Worm (Caenorhabditis elegans) whole organism, dauer: ENCODE measurements around the gene tkr-3.
"Not testable (repeated sequence)": the region's sequence is repeated elsewhere in the genome, so short reads cannot be mapped to it uniquely, and the experiment has no call there.

Experiments used
- unc-62 ChIP-seq: sonication (generic microtip); optimal IDR thresholded peaks from 2 replicates; lab custom pipeline; 2017; ENCODE audit warnings: missing biosample characterization, missing genetic modification reagents, missing genetic modification characterization

Gene tkr-3

ce11 chrIV:5121995-5122394, at the start of gene tkr-3:
Gene tkr-3, minus strand, starts transcription at chrIV:5122095.
- no peak for TF ChIP-seq unc-62 (GFP tag; lab: Kevin White, UChicago)

ce11 chrIV:5169335-5169734, 47.4 kb upstream of the tkr-3 start:
- no peak for TF ChIP-seq unc-62 (GFP tag; lab: Kevin White, UChicago)

ce11 chrIV:5166030-5166429, 44.1 kb upstream of the tkr-3 start, which contains the start of gene ptp-5.1:
Gene ptp-5.1, plus strand, starts transcription at chrIV:5166330.
- TF ChIP-seq unc-62 (GFP tag; lab: Kevin White, UChicago): no peak

- TF ChIP-seq unc-62 (GFP tag; lab: Kevin White, UChicago): not testable (repeated sequence)
These were observed 43.7 kb upstream of the tkr-3 start, which contains the start of gene nspd-6 for ce11 chrIV:5165626-5166025. Gene nspd-6, minus strand, starts transcription at chrIV:5165726.

- TF ChIP-seq unc-62 (GFP tag; lab: Kevin White, UChicago): not testable (repeated sequence)
These were observed 41.0 kb upstream of the tkr-3 start, which contains the start of the genes nspd-3 and C24D10.2 for ce11 chrIV:5162941-5163340. Gene nspd-3, minus strand, starts transcription at chrIV:5163041. Gene C24D10.2, plus strand, starts transcription at chrIV:5163339.

- TF ChIP-seq unc-62 (GFP tag; lab: Kevin White, UChicago): no peak
These were observed 38.3 kb upstream of the tkr-3 start, which contains the start of the genes C24D10.6 and C24D10.4 for ce11 chrIV:5160171-5160570. Gene C24D10.6, minus strand, starts transcription at chrIV:5160248. Gene C24D10.4, plus strand, starts transcription at chrIV:5160522.

ce11 chrIV:5157226-5157625, 35.3 kb upstream of the tkr-3 start, which contains the start of gene C24D10.49:
Gene C24D10.49, minus strand, starts transcription at chrIV:5157326.
- no peak for TF ChIP-seq unc-62 (GFP tag; lab: Kevin White, UChicago)

- TF ChIP-seq unc-62 (GFP tag; lab: Kevin White, UChicago): no peak
These were observed 30.5 kb upstream of the tkr-3 start, which contains the start of gene soc-2 for ce11 chrIV:5152391-5152790. Gene soc-2, minus strand, starts transcription at chrIV:5152491.

- no peak for TF ChIP-seq unc-62 (GFP tag; lab: Kevin White, UChicago)
These were observed 27.9 kb upstream of the tkr-3 start, which contains the start of gene C24D10.5 for ce11 chrIV:5149793-5150192. Gene C24D10.5, plus strand, starts transcription at chrIV:5150093.

ce11 chrIV:5139972-5140371, 18.1 kb upstream of the tkr-3 start:
- no peak for TF ChIP-seq unc-62 (GFP tag; lab: Kevin White, UChicago)

ce11 chrIV:5139189-5139588, 17.3 kb upstream of the tkr-3 start:
- no peak for TF ChIP-seq unc-62 (GFP tag; lab: Kevin White, UChicago)

ce11 chrIV:5137809-5138208, 15.9 kb upstream of the tkr-3 start:
- TF ChIP-seq unc-62 (GFP tag; lab: Kevin White, UChicago): no peak

- TF ChIP-seq unc-62 (GFP tag; lab: Kevin White, UChicago): no peak
These were observed 14.6 kb upstream of the tkr-3 start for ce11 chrIV:5136523-5136922.

- no peak for TF ChIP-seq unc-62 (GFP tag; lab: Kevin White, UChicago)
These were observed 12.9 kb upstream of the tkr-3 start for ce11 chrIV:5134798-5135197.

- TF ChIP-seq unc-62 (GFP tag; lab: Kevin White, UChicago): no peak
These were observed 12.0 kb upstream of the tkr-3 start for ce11 chrIV:5133791-5134370.

ce11 chrIV:5131781-5132180, 9.9 kb upstream of the tkr-3 start:
- TF ChIP-seq unc-62 (GFP tag; lab: Kevin White, UChicago): no peak

ce11 chrIV:5111533-5111932, 10.4 kb downstream of the tkr-3 start, which contains the start of gene AC7.3:
Gene AC7.3, plus strand, starts transcription at chrIV:5111833.
- no peak for TF ChIP-seq unc-62 (GFP tag; lab: Kevin White, UChicago)
